Worm (Caenorhabditis elegans): Measurements from ENCODE around the gene C07B5.4.

- TF ChIP-seq bed-3 (GFP tag; optimal IDR thresholded peaks at IDR 0.05) (no peak), zip-8 (tag; optimal IDR thresholded peaks at IDR 0.05) (no peak), nhr-12 (tag; optimal IDR thresholded peaks at IDR 0.05) (no peak), nhr-2 (tag; optimal IDR thresholded peaks at IDR 0.05) (no peak)
These were observed 1.6 kb upstream of the C07B5.4 start for ce11 chrX:9527898-9528297.
